Worm (Caenorhabditis elegans) whole organism, late embryonic: ENCODE results near the gene K11E4.6.

Experiments
- K02D7.2 ChIP-seq: sonication (generic microtip); optimal IDR thresholded peaks from 2 replicates; lab custom pipeline; 2017; ENCODE audit warnings: mild to moderate bottlenecking, missing genetic modification characterization, missing compliant biosample characterization
- ama-1 ChIP-seq: fragments of 150-350 bp; optimal IDR thresholded peaks from 2 replicates; lab custom pipeline; 2014
- ceh-2 ChIP-seq: sonication (generic microtip); optimal IDR thresholded peaks from 2 replicates; lab custom pipeline; 2016; ENCODE audit warnings: missing genotype, missing genetic modification characterization, missing compliant biosample characterization
- elt-2 ChIP-seq: sonication (generic microtip); optimal IDR thresholded peaks from 2 replicates; lab custom pipeline; 2016; ENCODE audit warnings: missing genetic modification reagents, missing genetic modification characterization, missing compliant biosample characterization
- fkh-10 ChIP-seq: fragments of 150-350 bp; optimal IDR thresholded peaks from 2 replicates; lab custom pipeline; 2014; ENCODE audit warnings: missing biosample characterization, missing genetic modification reagents, missing genetic modification characterization
- lim-6 ChIP-seq: sonication (generic microtip); optimal IDR thresholded peaks from 2 replicates; lab custom pipeline; 2016; ENCODE audit warnings: missing genetic modification characterization, missing compliant biosample characterization
- nhr-11 ChIP-seq: fragments of 150-350 bp; optimal IDR thresholded peaks from 2 replicates; lab custom pipeline; 2014; ENCODE audit warnings: missing biosample characterization, missing genetic modification characterization
- pha-4 ChIP-seq: fragments of 150-350 bp; optimal IDR thresholded peaks from 2 replicates; lab custom pipeline; 2018; ENCODE audit warnings: missing biosample characterization, missing genetic modification reagents, missing genetic modification characterization
- ttx-3 ChIP-seq: sonication (generic microtip); optimal IDR thresholded peaks from 2 replicates; lab custom pipeline; 2016; ENCODE audit warnings: missing genetic modification reagents, missing genetic modification characterization, missing compliant biosample characterization
- unc-86 ChIP-seq: sonication (generic microtip); optimal IDR thresholded peaks from 2 replicates; lab custom pipeline; 2016; ENCODE audit warnings: missing genetic modification characterization, missing compliant biosample characterization

- no peak for TF ChIP-seq fkh-10 (GFP tag; lab: Kevin White, UChicago)
- no peak for TF ChIP-seq pha-4 (tag; lab: Kevin White, UChicago)
- no peak for TF ChIP-seq ama-1 (lab: Kevin White, UChicago)
- TF ChIP-seq elt-2: no peak
- no peak for TF ChIP-seq ceh-2
- TF ChIP-seq unc-86: no peak
- TF ChIP-seq nhr-11 (tag; lab: Kevin White, UChicago): no peak
- no peak for TF ChIP-seq ttx-3 (tag; lab: Kevin White, UChicago)
- no peak for TF ChIP-seq K02D7.2 (tag; lab: Kevin White, UChicago)
- TF ChIP-seq lim-6: no peak
These were observed 38.7 kb upstream of the K11E4.6 start for ce11 chrX:13685725-13686124.
